Fruit fly (Drosophila melanogaster): Measurements from ENCODE around the gene Hip1.

Hip1 gene

dm6 chr3L:12727212-12727611 is 46.2 kb downstream of the Hip1 start:
- no peak for TF ChIP-seq Sin3A (optimal IDR thresholded peaks at IDR 0.05)

dm6 chr3L:12725749-12726148 is 47.6 kb downstream of the Hip1 start:
- TF ChIP-seq insv (optimal IDR thresholded peaks at IDR 0.05) = no peak
- no peak for TF ChIP-seq h (optimal IDR thresholded peaks at IDR 0.05)
- TF ChIP-seq Myc (optimal IDR thresholded peaks at IDR 0.05) = no peak
- TF ChIP-seq ttk (optimal IDR thresholded peaks at IDR 0.05) = no peak
- TF ChIP-seq Sin3A (optimal IDR thresholded peaks at IDR 0.05) = no peak
- TF ChIP-seq psq (optimal IDR thresholded peaks at IDR 0.05) = no peak

- TF ChIP-seq Myc (optimal IDR thresholded peaks at IDR 0.05) = no peak
These were observed 52.7 kb downstream of the Hip1 start for dm6 chr3L:12720699-12721098.

Data from Kc167 (cell line).